Worm (Caenorhabditis elegans) whole organism, L4 larva: ENCODE results near the gene F15E6.5.

ENCODE experiments used
- D1046.2 ChIP-seq: fragments of 200-800 bp; sonication (Bioruptor generic); IDR thresholded peaks from 2 replicates; pipeline ENCODE4 v1.3.6; 2022; ENCODE audit warnings: missing genetic modification characterization, missing compliant biosample characterization
- F26F4.8 ChIP-seq: fragments of 200-800 bp; sonication (Bioruptor generic); conservative IDR thresholded peaks from 2 replicates; pipeline ENCODE4 v1.3.6; 2022; ENCODE audit warnings: missing genetic modification characterization, missing compliant biosample characterization
- T20F7.1 ChIP-seq: fragments of 200-800 bp; sonication (Bioruptor generic); optimal IDR thresholded peaks from 2 replicates; lab custom pipeline; 2018; ENCODE audit warnings: mild to moderate bottlenecking, missing genetic modification characterization, missing compliant biosample characterization
- ZK337.2 ChIP-seq: fragments of 200-800 bp; sonication (Bioruptor generic); IDR thresholded peaks from 2 replicates; pipeline ENCODE4 v1.3.6; 2022; ENCODE audit warnings: missing genetic modification reagents, missing genetic modification characterization, missing compliant biosample characterization
- ZK546.5 ChIP-seq, 2 experiments: sonication (generic microtip); optimal IDR thresholded peaks; 2 replicates each; lab custom pipeline; 2017; ENCODE audit warnings: missing biosample characterization in 2 of 2, missing genetic modification characterization in 2 of 2
- aha-1 ChIP-seq: fragments of 150-350 bp; peaks from one replicate; lab custom pipeline; 2014; ENCODE audit warnings: missing biosample characterization, missing genetic modification characterization
- aly-2 ChIP-seq: sonication (generic microtip); optimal IDR thresholded peaks from 2 replicates; lab custom pipeline; 2018; ENCODE audit warnings: missing biosample characterization, missing genetic modification characterization
- arid-1 ChIP-seq: fragments of 200-800 bp; sonication (Bioruptor generic); conservative IDR thresholded peaks from 2 replicates; pipeline ENCODE4 v1.3.6; 2022; ENCODE audit warnings: missing genetic modification reagents, missing genetic modification characterization, missing compliant biosample characterization
- attf-4 ChIP-seq: sonication (generic microtip); optimal IDR thresholded peaks from 3 replicates; lab custom pipeline; 2017; ENCODE audit warnings: missing biosample characterization, missing genetic modification characterization
- ces-1 ChIP-seq: fragments of 150-350 bp; sonication (generic microtip); optimal IDR thresholded peaks from 4 replicates; lab custom pipeline; 2014; ENCODE audit warnings: missing biosample characterization, missing genetic modification reagents, missing genetic modification characterization
- daf-19 ChIP-seq: fragments of 200-800 bp; sonication (Bioruptor generic); conservative IDR thresholded peaks from 2 replicates; pipeline ENCODE4 v1.3.6; 2022; ENCODE audit warnings: missing genetic modification characterization, missing compliant biosample characterization
- dmd-6 ChIP-seq: fragments of 200-800 bp; sonication (Bioruptor generic); IDR thresholded peaks from 2 replicates; pipeline ENCODE4 v1.3.6; 2022; ENCODE audit warnings: missing genetic modification reagents, missing genetic modification characterization, missing compliant biosample characterization
- dmd-9 ChIP-seq: fragments of 200-800 bp; sonication (Bioruptor generic); IDR thresholded peaks from 2 replicates; pipeline ENCODE4 v1.3.6; 2022; ENCODE audit warnings: missing genetic modification reagents, missing genetic modification characterization, missing compliant biosample characterization
- duxl-1 ChIP-seq: sonication (generic microtip); optimal IDR thresholded peaks from 2 replicates; lab custom pipeline; 2016; ENCODE audit warnings: mild to moderate bottlenecking, missing genetic modification characterization, moderate library complexity, missing compliant biosample characterization; ENCODE audit not compliant: poor library complexity
- dve-1 ChIP-seq: sonication (generic microtip); optimal IDR thresholded peaks from 2 replicates; lab custom pipeline; 2017; ENCODE audit warnings: antibody characterized with exemption, mild to moderate bottlenecking, missing genetic modification characterization, missing compliant biosample characterization; ENCODE audit not compliant: insufficient read depth
- egl-43 ChIP-seq: fragments of 200-800 bp; sonication (Bioruptor generic); IDR thresholded peaks from 2 replicates; pipeline ENCODE4 v1.3.6; 2022; ENCODE audit warnings: missing genetic modification reagents, missing genetic modification characterization, missing compliant biosample characterization
- fkh-10 ChIP-seq: fragments of 150-350 bp; optimal IDR thresholded peaks from 2 replicates; lab custom pipeline; 2014; ENCODE audit warnings: missing biosample characterization, missing genetic modification reagents, missing genetic modification characterization
- fos-1 ChIP-seq: fragments of 150-350 bp; optimal IDR thresholded peaks from 2 replicates; lab custom pipeline; 2014; ENCODE audit warnings: missing biosample characterization, missing genetic modification characterization
- gei-8 ChIP-seq: fragments of 200-800 bp; sonication (Bioruptor generic); optimal IDR thresholded peaks from 2 replicates; lab custom pipeline; 2018; ENCODE audit warnings: mild to moderate bottlenecking, missing genetic modification characterization, missing compliant biosample characterization
- hlh-11 ChIP-seq: fragments of 200-800 bp; sonication (Bioruptor generic); optimal IDR thresholded peaks from 2 replicates; lab custom pipeline; 2018; ENCODE audit warnings: mild to moderate bottlenecking, missing genetic modification characterization, missing compliant biosample characterization
- hlh-30 ChIP-seq: sonication (generic microtip); optimal IDR thresholded peaks from 2 replicates; lab custom pipeline; 2017; ENCODE audit warnings: antibody characterized with exemption, mild to moderate bottlenecking, missing genetic modification characterization, missing compliant biosample characterization; ENCODE audit not compliant: insufficient read depth
- hmg-1.1 ChIP-seq: fragments of 200-800 bp; sonication (Bioruptor generic); IDR thresholded peaks from 2 replicates; pipeline ENCODE4 v1.3.6; 2022; ENCODE audit warnings: missing genetic modification reagents, missing genetic modification characterization, missing compliant biosample characterization
- jun-1 ChIP-seq: fragments of 150-350 bp; optimal IDR thresholded peaks from 2 replicates; lab custom pipeline; 2014; ENCODE audit warnings: missing biosample characterization, missing genetic modification reagents, missing genetic modification characterization
- lin-29 ChIP-seq: fragments of 200-800 bp; sonication (Bioruptor generic); IDR thresholded peaks from 2 replicates; pipeline ENCODE4 v1.3.6; 2022; ENCODE audit warnings: missing genetic modification reagents, missing genetic modification characterization, missing compliant biosample characterization
- lir-3 ChIP-seq: sonication (generic microtip); optimal IDR thresholded peaks from 2 replicates; lab custom pipeline; 2016; ENCODE audit warnings: mild to moderate bottlenecking, missing genetic modification characterization, missing compliant biosample characterization
- lsy-2 ChIP-seq, 2 experiments: fragments of 150-350 bp in 1 of 2; sonication (generic microtip) in 1 of 2; optimal IDR thresholded peaks; 2 replicates each; lab custom pipeline; 2014 to 2017; ENCODE audit warnings: missing biosample characterization in 2 of 2, missing genetic modification characterization in 2 of 2
- madf-9 ChIP-seq: fragments of 200-800 bp; sonication (Bioruptor generic); conservative IDR thresholded peaks from 2 replicates; pipeline ENCODE4 v1.3.6; 2022; ENCODE audit warnings: missing genetic modification reagents, missing genetic modification characterization, missing compliant biosample characterization
- mdl-1 ChIP-seq, 2 experiments: fragments of 150-350 bp in 1 of 2; sonication (generic microtip) in 1 of 2; optimal IDR thresholded peaks; 2 replicates each; lab custom pipeline; 2014 to 2017; ENCODE audit warnings: missing biosample characterization in 2 of 2, missing genetic modification characterization in 2 of 2
- mdt-29 ChIP-seq: fragments of 200-800 bp; sonication (Bioruptor generic); IDR thresholded peaks from 2 replicates; pipeline ENCODE4 v1.3.6; 2022; ENCODE audit warnings: missing genetic modification reagents, missing genetic modification characterization, missing compliant biosample characterization
- mxl-2 ChIP-seq: fragments of 200-800 bp; sonication (Bioruptor generic); conservative IDR thresholded peaks from 2 replicates; pipeline ENCODE4 v1.3.6; 2022; ENCODE audit warnings: missing genetic modification reagents, missing genetic modification characterization, missing compliant biosample characterization
- mxl-3 ChIP-seq: fragments of 200-800 bp; sonication (Bioruptor generic); optimal IDR thresholded peaks from 2 replicates; lab custom pipeline; 2018; ENCODE audit warnings: mild to moderate bottlenecking, missing genetic modification characterization, missing compliant biosample characterization
- nhr-102 ChIP-seq: sonication (generic microtip); optimal IDR thresholded peaks from 2 replicates; lab custom pipeline; 2016; ENCODE audit warnings: mild to moderate bottlenecking, missing genetic modification characterization, moderate library complexity, missing compliant biosample characterization
- nhr-11 ChIP-seq: fragments of 150-350 bp; optimal IDR thresholded peaks from 2 replicates; lab custom pipeline; 2014; ENCODE audit warnings: missing biosample characterization, missing genetic modification characterization
- nhr-28 ChIP-seq: fragments of 150-350 bp; optimal IDR thresholded peaks from 2 replicates; lab custom pipeline; 2014; ENCODE audit warnings: missing biosample characterization, missing genetic modification characterization
- nhr-48 ChIP-seq: sonication (generic microtip); optimal IDR thresholded peaks from 2 replicates; lab custom pipeline; 2016; ENCODE audit warnings: mild to moderate bottlenecking, missing genetic modification characterization, missing compliant biosample characterization
- rbr-2 ChIP-seq: sonication (generic microtip); optimal IDR thresholded peaks from 2 replicates; lab custom pipeline; 2016; ENCODE audit warnings: missing genotype, missing genetic modification characterization, missing compliant biosample characterization
- snpc-1.2 ChIP-seq: fragments of 200-800 bp; sonication (Bioruptor generic); IDR thresholded peaks from 2 replicates; pipeline ENCODE4 v1.3.6; 2022; ENCODE audit warnings: missing genetic modification reagents, missing genetic modification characterization, missing compliant biosample characterization
- spr-1 ChIP-seq: sonication (generic microtip); optimal IDR thresholded peaks from 2 replicates; lab custom pipeline; 2016; ENCODE audit warnings: mild to moderate bottlenecking, missing genetic modification characterization, missing compliant biosample characterization
- spr-3 ChIP-seq: fragments of 200-800 bp; sonication (Bioruptor generic); optimal IDR thresholded peaks from 2 replicates; lab custom pipeline; 2018; ENCODE audit warnings: mild to moderate bottlenecking, missing genetic modification characterization, missing compliant biosample characterization
- tag-97 ChIP-seq: fragments of 200-800 bp; sonication (Bioruptor generic); IDR thresholded peaks from 2 replicates; pipeline ENCODE4 v1.3.6; 2022; ENCODE audit warnings: missing genetic modification characterization, missing compliant biosample characterization
- unc-62 ChIP-seq, 3 experiments: fragments of 150-350 bp in 1 of 3; sonication (generic microtip); optimal IDR thresholded peaks in 2 of 3; peaks in 1 of 3; 1 replicate in 1 of 3; 2 replicates in 2 of 3; lab custom pipeline; 2014 to 2017; ENCODE audit warnings: missing biosample characterization in 3 of 3, missing genetic modification characterization in 3 of 3, missing genetic modification reagents in 3 of 3, missing genotype in 1 of 3
- zfp-2 ChIP-seq: sonication (generic microtip); optimal IDR thresholded peaks from 2 replicates; lab custom pipeline; 2016; ENCODE audit warnings: mild to moderate bottlenecking, missing genetic modification characterization, missing compliant biosample characterization

F15E6.5 gene

DNA sequence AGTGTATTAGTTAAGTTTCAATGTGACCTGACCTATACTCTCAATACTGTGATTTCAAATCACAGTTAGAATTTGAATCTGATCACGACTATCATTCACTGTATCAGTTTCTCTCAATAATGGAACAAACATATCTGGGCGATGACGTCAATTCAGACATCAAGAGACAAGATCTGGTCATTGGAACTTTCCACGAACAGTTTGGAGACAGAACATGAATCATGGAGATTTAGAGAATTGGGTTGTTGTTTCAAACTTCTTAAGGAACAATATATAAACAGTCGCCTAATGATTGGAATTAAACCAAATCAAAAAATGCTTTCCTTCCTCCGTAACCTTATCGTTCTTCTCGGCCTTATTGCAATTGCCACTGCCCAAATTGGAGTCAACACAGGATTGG, 1.8 kb downstream of the F15E6.5 start, which contains the start of gene F15E6.4:
Gene F15E6.4, plus strand, starts transcription at position 301 of the 400 bp plus-strand sequence.
- TF ChIP-seq unc-62 (GFP tag; optimal IDR thresholded peaks at IDR 0.05 in 1 of 2; lab: Kevin White, UChicago) (no peak), unc-62 (tag; optimal IDR thresholded peaks at IDR 0.05; lab: Kevin White, UChicago) (no peak), nhr-11 (tag; lab: Kevin White, UChicago) (no peak), fkh-10 (no peak)

DNA sequence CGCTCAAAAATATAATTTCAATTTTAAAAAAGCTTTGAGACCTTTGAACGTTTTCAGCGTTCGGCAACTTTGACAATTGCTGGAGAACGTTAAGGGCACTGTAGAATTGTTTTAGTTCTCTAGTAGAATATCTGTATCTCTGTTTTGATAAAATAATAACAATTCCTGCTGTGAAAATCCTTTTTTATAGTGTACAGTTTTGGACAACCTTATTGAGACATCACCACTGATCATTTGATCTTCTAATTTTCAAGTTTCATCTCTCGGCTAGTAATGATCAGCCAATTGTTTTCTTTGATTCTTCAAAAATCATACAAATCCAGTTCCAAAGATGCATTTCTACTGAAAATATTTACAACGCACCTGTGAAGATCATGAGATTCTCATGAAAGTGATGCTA, 3.2 kb downstream of the F15E6.5 start, which contains the start of gene F15E6.10:
Gene F15E6.10, plus strand, starts transcription at position 301 of the 400 bp plus-strand sequence.
- TF ChIP-seq egl-43 (GFP tag; lab: Robert Waterston, UW) (no peak), snpc-1.2 (GFP tag; lab: Robert Waterston, UW) (no peak), ces-1 (GFP tag; lab: Kevin White, UChicago) (no peak), D1046.2 (no peak), lin-29 (GFP tag; lab: Robert Waterston, UW) (no peak), zfp-2 (tag; lab: Kevin White, UChicago) (no peak), jun-1 (tag; lab: Kevin White, UChicago) (no peak), gei-8 (no peak), madf-9 (GFP tag; lab: Robert Waterston, UW) (no peak), arid-1 (no peak), T20F7.1 (no peak), nhr-48 (tag; lab: Kevin White, UChicago) (no peak), ZK337.2 (GFP tag; lab: Robert Waterston, UW) (no peak), mdt-29 (GFP tag; lab: Robert Waterston, UW) (no peak), fos-1 (tag; lab: Kevin White, UChicago) (no peak), lir-3 (tag; lab: Kevin White, UChicago) (no peak), attf-4 (tag; lab: Kevin White, UChicago) (no peak), rbr-2 (no peak)

DNA sequence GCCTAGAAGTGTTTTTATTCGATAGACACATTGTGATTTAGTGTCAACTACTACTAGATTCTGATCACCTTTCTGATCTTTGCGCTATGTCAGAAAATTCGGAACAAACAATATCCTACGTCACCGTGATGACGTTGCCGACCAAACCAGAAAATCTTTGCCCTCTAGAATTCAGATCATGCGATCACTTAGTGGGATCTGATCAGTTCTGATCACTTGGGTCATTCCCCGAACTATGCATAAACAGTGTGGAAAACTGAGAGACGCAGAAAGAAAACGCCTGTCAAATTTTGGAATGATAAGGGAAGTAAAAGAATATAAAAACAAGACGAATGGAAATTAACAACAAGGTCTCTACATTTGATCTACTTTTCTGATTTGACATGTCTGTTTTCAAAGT, 5.2 kb downstream of the F15E6.5 start, which contains the start of gene F15E6.3:
Gene F15E6.3, plus strand, starts transcription at position 344 of the 400 bp plus-strand sequence.
- TF ChIP-seq nhr-11 (tag; lab: Kevin White, UChicago), result peak; percentile 34
- no peak for TF ChIP-seq hmg-1.1 (GFP tag; lab: Robert Waterston, UW)
- TF ChIP-seq mxl-3 (GFP tag; lab: Kevin White, UChicago), result peak; percentile 29
- no peak for TF ChIP-seq dmd-9 (GFP tag; lab: Robert Waterston, UW)
- TF ChIP-seq hlh-30 (tag; lab: Kevin White, UChicago), result peak; percentile 78
- peak; percentile 65 for TF ChIP-seq nhr-102 (tag; lab: Kevin White, UChicago)
- no peak for TF ChIP-seq mxl-2 (GFP tag; lab: Robert Waterston, UW)
- peak; percentile 24 for TF ChIP-seq aha-1 (tag; lab: Kevin White, UChicago)
- TF ChIP-seq F26F4.8 (GFP tag; lab: Robert Waterston, UW), result no peak
- no peak for TF ChIP-seq daf-19
- no peak for TF ChIP-seq tag-97
- TF ChIP-seq spr-3 (GFP tag; lab: Kevin White, UChicago), result no peak
- peak in 1 of 2 experiments; percentile 22 for TF ChIP-seq lsy-2 (tag; optimal IDR thresholded peaks at IDR 0.05; lab: Kevin White, UChicago)
- TF ChIP-seq mdl-1 (tag; optimal IDR thresholded peaks at IDR 0.05; lab: Kevin White, UChicago), result peak; percentile 32 to 62
- peak; percentile 76 for TF ChIP-seq hlh-11 (tag; lab: Kevin White, UChicago)
- peak; percentile 82 for TF ChIP-seq nhr-28 (tag; lab: Kevin White, UChicago)
- TF ChIP-seq dve-1 (tag; lab: Kevin White, UChicago), result peak; percentile 52
- TF ChIP-seq aly-2 (tag; lab: Kevin White, UChicago), result no peak
- peak; percentile 79 for TF ChIP-seq nhr-48 (tag; lab: Kevin White, UChicago)
- TF ChIP-seq spr-1 (tag; lab: Kevin White, UChicago), result no peak
- TF ChIP-seq dmd-6, result peak; percentile 74
- TF ChIP-seq duxl-1 (tag; lab: Kevin White, UChicago), result peak; percentile 26
- TF ChIP-seq ZK546.5 (tag; optimal IDR thresholded peaks at IDR 0.05; lab: Kevin White, UChicago), result no peak
- TF ChIP-seq unc-62 (GFP tag; optimal IDR thresholded peaks at IDR 0.05 in 1 of 2; lab: Kevin White, UChicago), result peak in 1 of 2 experiments; percentile 99
- TF ChIP-seq unc-62 (tag; optimal IDR thresholded peaks at IDR 0.05; lab: Kevin White, UChicago), result no peak
